Fruit fly (Drosophila melanogaster) whole organism, embryonic: ENCODE data around the gene CG14856.

Source experiments
- Atf-2 ChIP-seq: fragments of 200-800 bp; sonication (Bioruptor generic); optimal IDR thresholded peaks from 2 replicates; lab custom pipeline; 2016; ENCODE audit warnings: missing biosample characterization, missing genetic modification characterization
- Bgb ChIP-seq: fragments of 200-800 bp; sonication (Bioruptor generic); IDR thresholded peaks from 2 replicates; pipeline ENCODE4 v1.3.6; 2022; ENCODE audit warnings: missing biosample characterization, missing genetic modification characterization; ENCODE audit not compliant: partially characterized antibody
- CG10366 ChIP-seq: fragments of 200-800 bp; sonication (Bioruptor generic); IDR thresholded peaks from 2 replicates; pipeline ENCODE4 v1.3.6; 2022; ENCODE audit warnings: missing biosample characterization, missing genetic modification characterization
- CG10431 ChIP-seq: fragments of 200-800 bp; sonication (Bioruptor generic); optimal IDR thresholded peaks from 3 replicates; lab custom pipeline; 2018; ENCODE audit warnings: missing biosample characterization, mild to moderate bottlenecking, missing genetic modification characterization
- CG10565 ChIP-seq: fragments of 200-800 bp; sonication (Bioruptor generic); optimal IDR thresholded peaks from 3 replicates; lab custom pipeline; 2016; ENCODE audit warnings: missing biosample characterization, mild to moderate bottlenecking, missing genetic modification characterization
- CG12299 ChIP-seq: fragments of 200-800 bp; sonication (Bioruptor generic); optimal IDR thresholded peaks from 2 replicates; lab custom pipeline; 2018; ENCODE audit warnings: missing biosample characterization, mild to moderate bottlenecking, missing genetic modification characterization
- CG12659 ChIP-seq: fragments of 200-800 bp; sonication (Bioruptor generic); optimal IDR thresholded peaks from 3 replicates; lab custom pipeline; 2017; ENCODE audit warnings: mild to moderate bottlenecking, missing biosample characterization, missing genetic modification reagents, missing genetic modification characterization
- CG13624 ChIP-seq: fragments of 200-800 bp; sonication (Bioruptor generic); optimal IDR thresholded peaks from 2 replicates; lab custom pipeline; 2016; ENCODE audit warnings: missing biosample characterization, missing genetic modification characterization
- CG14441 ChIP-seq: fragments of 200-800 bp; sonication (Bioruptor generic); IDR thresholded peaks from 2 replicates; pipeline ENCODE4 v1.3.6; 2022; ENCODE audit warnings: missing biosample characterization, missing genetic modification characterization
- CG1602 ChIP-seq: fragments of 200-800 bp; sonication (Bioruptor generic); optimal IDR thresholded peaks from 3 replicates; lab custom pipeline; 2016; ENCODE audit warnings: missing biosample characterization, missing genetic modification characterization
- CG17612 ChIP-seq: fragments of 200-800 bp; sonication (Bioruptor generic); IDR thresholded peaks from 2 replicates; pipeline ENCODE4 v1.3.6; 2022; ENCODE audit warnings: missing biosample characterization, missing genetic modification characterization
- CG18262 ChIP-seq: fragments of 200-800 bp; optimal IDR thresholded peaks from 3 replicates; lab custom pipeline; 2019; ENCODE audit warnings: missing biosample characterization, mild to moderate bottlenecking, missing genetic modification characterization, moderate library complexity
- CG2129 ChIP-seq: fragments of 200-800 bp; sonication (Bioruptor generic); IDR thresholded peaks from 2 replicates; pipeline ENCODE4 v1.3.6; 2022; ENCODE audit warnings: missing biosample characterization, missing genetic modification characterization; ENCODE audit not compliant: partially characterized antibody
- CG2678 ChIP-seq: fragments of 200-800 bp; sonication (Bioruptor generic); optimal IDR thresholded peaks from 3 replicates; lab custom pipeline; 2019; ENCODE audit warnings: missing biosample characterization, mild to moderate bottlenecking, missing genetic modification characterization, moderate library complexity
- CG2875 ChIP-seq: fragments of 200-800 bp; sonication (Bioruptor generic); optimal IDR thresholded peaks from 2 replicates; lab custom pipeline; 2017; ENCODE audit warnings: missing biosample characterization, mild to moderate bottlenecking, missing genetic modification characterization, missing genetic modification reagents
- CG30403 ChIP-seq: fragments of 200-800 bp; sonication (Bioruptor generic); optimal IDR thresholded peaks from 3 replicates; lab custom pipeline; 2016; ENCODE audit warnings: missing biosample characterization, missing genetic modification characterization
- CG32532 ChIP-seq: fragments of 200-800 bp; sonication (Bioruptor generic); IDR thresholded peaks from 2 replicates; pipeline ENCODE4 v1.3.6; 2022; ENCODE audit warnings: missing biosample characterization, missing genetic modification characterization
- CG3838 ChIP-seq: fragments of 200-800 bp; sonication (Bioruptor generic); optimal IDR thresholded peaks from 3 replicates; lab custom pipeline; 2016; ENCODE audit warnings: missing biosample characterization, missing genetic modification characterization
- CG3995 ChIP-seq: fragments of 200-800 bp; sonication (Bioruptor generic); optimal IDR thresholded peaks from 3 replicates; lab custom pipeline; 2016; ENCODE audit warnings: missing biosample characterization, missing genetic modification characterization
- CG42726 ChIP-seq: fragments of 200-800 bp; sonication (Bioruptor generic); IDR thresholded peaks from 2 replicates; pipeline ENCODE4 v1.3.6; 2022; ENCODE audit warnings: missing biosample characterization, missing genetic modification characterization; ENCODE audit not compliant: partially characterized antibody
- CG4328 ChIP-seq: fragments of 200-800 bp; sonication (Bioruptor generic); optimal IDR thresholded peaks from 3 replicates; lab custom pipeline; 2017; ENCODE audit warnings: missing biosample characterization, missing genetic modification reagents, missing genetic modification characterization
- CG6683 ChIP-seq: fragments of 200-800 bp; sonication (Bioruptor generic); optimal IDR thresholded peaks from 2 replicates; lab custom pipeline; 2017; ENCODE audit warnings: missing biosample characterization, mild to moderate bottlenecking, missing genetic modification characterization, missing genetic modification reagents
- CG8089 ChIP-seq: fragments of 200-800 bp; sonication (Bioruptor generic); optimal IDR thresholded peaks from 3 replicates; lab custom pipeline; 2016; ENCODE audit warnings: missing biosample characterization, missing genetic modification characterization
- CG8290 ChIP-seq, 3 experiments: fragments of 200-800 bp; sonication (Bioruptor generic); optimal IDR thresholded peaks; 2 replicates each; lab custom pipeline; 2016 to 2019; ENCODE audit warnings: missing biosample characterization in 3 of 3, missing genetic modification characterization in 3 of 3, mild to moderate bottlenecking in 2 of 3, moderate library complexity in 1 of 3
- Deaf1 ChIP-seq: fragments of 200-800 bp; optimal IDR thresholded peaks from 3 replicates; lab custom pipeline; 2019; ENCODE audit warnings: missing biosample characterization, mild to moderate bottlenecking, missing genetic modification characterization, moderate library complexity
- ERR ChIP-seq: fragments of 200-800 bp; sonication (Bioruptor generic); optimal IDR thresholded peaks from 2 replicates; lab custom pipeline; 2016; ENCODE audit warnings: missing biosample characterization, missing genetic modification characterization
- Ets65A ChIP-seq: fragments of 200-800 bp; sonication (Bioruptor generic); peaks from one replicate; lab custom pipeline; 2016; ENCODE audit warnings: missing biosample characterization, missing genetic modification characterization
- Hmx ChIP-seq: fragments of 200-800 bp; sonication (Bioruptor generic); optimal IDR thresholded peaks from 2 replicates; lab custom pipeline; 2016; ENCODE audit warnings: missing biosample characterization, missing genetic modification characterization
- MBD-R2 ChIP-seq: fragments of 200-800 bp; sonication (Bioruptor generic); IDR thresholded peaks from 2 replicates; pipeline ENCODE4 v1.3.6; 2022; ENCODE audit warnings: missing biosample characterization, missing genetic modification characterization
- Med ChIP-seq: fragments of 200-800 bp; sonication (Bioruptor generic); peaks from one replicate; lab custom pipeline; 2016; ENCODE audit warnings: missing biosample characterization, missing genetic modification characterization, mild to moderate bottlenecking, inconsistent platforms, moderate library complexity
- Oli ChIP-seq: fragments of 200-800 bp; sonication (Bioruptor generic); optimal IDR thresholded peaks from 2 replicates; lab custom pipeline; 2018; ENCODE audit warnings: missing biosample characterization, mild to moderate bottlenecking, missing genetic modification characterization, moderate library complexity
- Optix ChIP-seq: fragments of 200-800 bp; sonication (Bioruptor generic); IDR thresholded peaks from 3 replicates; pipeline ENCODE4 v1.3.6; 2022; ENCODE audit warnings: missing biosample characterization, missing genetic modification characterization
- amos ChIP-seq: fragments of 200-800 bp; sonication (Bioruptor generic); IDR thresholded peaks from 2 replicates; pipeline ENCODE4 v1.3.6; 2022; ENCODE audit warnings: missing biosample characterization, missing genetic modification characterization; ENCODE audit not compliant: partially characterized antibody
- chif ChIP-seq, 2 experiments: fragments of 200-800 bp; sonication (Bioruptor generic); optimal IDR thresholded peaks; 3 replicates each; lab custom pipeline; 2016; ENCODE audit warnings: missing biosample characterization in 2 of 2, missing genetic modification characterization in 2 of 2
- chinmo ChIP-seq: fragments of 200-800 bp; sonication (Bioruptor generic); IDR thresholded peaks from 4 replicates; pipeline ENCODE4 v1.3.6; 2022; ENCODE audit warnings: missing biosample characterization, missing genetic modification characterization; ENCODE audit not compliant: partially characterized antibody
- cwo ChIP-seq: fragments of 200-800 bp; sonication (Bioruptor generic); optimal IDR thresholded peaks from 3 replicates; lab custom pipeline; 2017; ENCODE audit warnings: missing biosample characterization, missing genetic modification characterization, mild to moderate bottlenecking, moderate library complexity, missing genetic modification reagents
- esg ChIP-seq: fragments of 200-800 bp; sonication (Bioruptor generic); conservative IDR thresholded peaks from 2 replicates; pipeline ENCODE4 v1.3.6; 2022; ENCODE audit warnings: missing biosample characterization, missing genetic modification characterization
- ewg ChIP-seq: fragments of 200-800 bp; sonication (Bioruptor generic); optimal IDR thresholded peaks from 3 replicates; lab custom pipeline; 2017; ENCODE audit warnings: mild to moderate bottlenecking, missing biosample characterization, missing genetic modification reagents, missing genetic modification characterization
- gem ChIP-seq: fragments of 200-800 bp; sonication (Bioruptor generic); optimal IDR thresholded peaks from 2 replicates; lab custom pipeline; 2019; ENCODE audit warnings: missing biosample characterization, mild to moderate bottlenecking, missing genetic modification characterization, moderate library complexity
- insv ChIP-seq, 2 experiments: fragments of 200-800 bp; sonication (Bioruptor generic); optimal IDR thresholded peaks; 3 replicates each; lab custom pipeline; 2016 to 2018; ENCODE audit warnings: missing biosample characterization in 2 of 2, missing genetic modification characterization in 2 of 2
- lab ChIP-seq: fragments of 200-800 bp; sonication (Bioruptor generic); optimal IDR thresholded peaks from 3 replicates; lab custom pipeline; 2017; ENCODE audit warnings: missing biosample characterization, missing genetic modification characterization, mild to moderate bottlenecking, moderate library complexity, missing genetic modification reagents
- lbe ChIP-seq: fragments of 200-800 bp; sonication (Bioruptor generic); optimal IDR thresholded peaks from 2 replicates; lab custom pipeline; 2016; ENCODE audit warnings: missing biosample characterization, mild to moderate bottlenecking, missing genetic modification characterization
- prd ChIP-seq, 3 experiments: fragments of >200 bp in 2 of 3; fragments of 200-800 bp in 1 of 3; sonication (Bioruptor generic) in 1 of 3; optimal IDR thresholded peaks in 2 of 3; IDR thresholded peaks in 1 of 3; 2 replicates in 2 of 3; 3 replicates in 1 of 3; pipeline versions ENCODE4 v1.3.6 to Lab custom; 2017 to 2022; ENCODE audit warnings: missing biosample characterization in 1 of 3, missing genetic modification characterization in 1 of 3
- pum ChIP-seq: fragments of 200-800 bp; sonication (Bioruptor generic); optimal IDR thresholded peaks from 2 replicates; lab custom pipeline; 2016; ENCODE audit warnings: missing biosample characterization, missing genetic modification characterization
- sens ChIP-seq: fragments of 200-800 bp; sonication (Bioruptor generic); peaks from one replicate; lab custom pipeline; 2016; ENCODE audit warnings: missing biosample characterization, missing genetic modification characterization
- stwl ChIP-seq: fragments of 200-800 bp; sonication (Bioruptor generic); optimal IDR thresholded peaks from 3 replicates; lab custom pipeline; 2018; ENCODE audit warnings: missing biosample characterization, mild to moderate bottlenecking, missing genetic modification characterization, moderate library complexity
- wek ChIP-seq: fragments of 200-800 bp; sonication (Bioruptor generic); optimal IDR thresholded peaks from 3 replicates; lab custom pipeline; 2018; ENCODE audit warnings: missing biosample characterization, mild to moderate bottlenecking, missing genetic modification characterization, moderate library complexity

CG14856 gene

DNA sequence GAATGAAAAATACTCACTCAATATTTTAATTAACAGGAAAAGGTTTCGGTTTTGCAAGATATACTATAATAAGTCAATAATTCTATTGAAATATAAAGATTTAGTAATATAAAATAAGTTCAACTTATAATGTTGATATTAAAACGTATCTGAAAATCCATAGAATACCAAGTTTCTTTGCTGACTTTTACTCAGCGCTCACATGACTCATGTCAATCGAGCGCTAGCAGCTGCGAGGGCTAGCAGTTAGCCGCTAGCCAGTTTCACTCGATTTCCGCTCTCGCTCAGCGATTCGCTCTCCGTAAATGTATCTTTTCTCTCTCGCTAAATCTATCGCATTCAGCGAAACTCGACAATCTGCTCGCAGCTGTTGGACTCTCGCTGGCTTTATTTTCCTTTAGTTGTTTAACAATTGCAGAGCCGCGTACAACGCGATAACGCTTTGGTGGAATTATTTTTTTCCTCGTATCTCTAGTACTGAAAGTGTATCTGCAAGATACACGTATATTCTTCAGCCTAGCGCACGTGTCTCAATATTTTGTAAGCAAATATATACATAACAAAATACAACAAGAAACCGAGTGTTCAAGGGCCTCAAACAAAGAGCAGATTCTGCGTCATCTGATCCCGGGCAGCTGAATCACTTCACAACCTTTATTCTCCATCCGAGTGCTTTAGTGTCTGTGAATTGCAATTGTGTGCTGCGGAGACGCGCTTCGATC is 49.5 kb upstream of the CG14856 start (continued):
- TF ChIP-seq CG10565: no peak
- peak; percentile 48 for TF ChIP-seq stwl (tag; lab: Kevin White, UChicago)
- TF ChIP-seq CG12299 (tag; lab: Kevin White, UChicago): peak; percentile 89
- peak; percentile 91 for TF ChIP-seq lab (GFP tag; lab: Kevin White, UChicago)
- TF ChIP-seq CG6683: peak; percentile 68
- peak; percentile 70; the same call in 1 of the 2 replicates for TF ChIP-seq CG42726
- peak; percentile 57 for TF ChIP-seq ERR (GFP tag; lab: Kevin White, UChicago)
- peak; percentile 66 for TF ChIP-seq CG8089
- peak; percentile 48 for TF ChIP-seq CG13624
- TF ChIP-seq Ets65A: no peak
- no peak for TF ChIP-seq CG8290 (GFP tag; optimal IDR thresholded peaks at IDR 0.05; lab: Kevin White, UChicago)
- peak; percentile 58 to 91 for TF ChIP-seq CG8290 (tag; optimal IDR thresholded peaks at IDR 0.05; lab: Kevin White, UChicago)
- TF ChIP-seq MBD-R2 (GFP tag; lab: Robert Waterston, UW): no peak; the same call in 1 of the 2 replicates
- peak; percentile 88 for TF ChIP-seq wek (GFP tag; lab: Kevin White, UChicago)
- TF ChIP-seq CG18262: peak; percentile 65
- peak; percentile 81 for TF ChIP-seq CG2678 (tag; lab: Kevin White, UChicago)
- TF ChIP-seq CG17612: no peak; the same call in 1 of the 2 replicates
- no peak for TF ChIP-seq CG3995 (GFP tag; lab: Kevin White, UChicago)
- TF ChIP-seq Optix: 0 out of 3 replicates have a peak, but pooled peaks have one; percentile 9
- peak; percentile 4 for TF ChIP-seq pum
- TF ChIP-seq CG3838 (GFP tag; lab: Kevin White, UChicago): no peak
- TF ChIP-seq esg (GFP tag; lab: Robert Waterston, UW): no peak
- peak; percentile 69 for TF ChIP-seq gem (tag; lab: Kevin White, UChicago)
- peak; percentile 96 for TF ChIP-seq sens (GFP tag; lab: Kevin White, UChicago)
- peak in 1 of 2 experiments; percentile 32 for TF ChIP-seq chif (GFP tag; optimal IDR thresholded peaks at IDR 0.05; lab: Kevin White, UChicago)
- peak; percentile 67 for TF ChIP-seq Deaf1 (tag; lab: Kevin White, UChicago)
- TF ChIP-seq ewg: peak; percentile 44
- no peak for TF ChIP-seq CG2129
- TF ChIP-seq prd (optimal IDR thresholded peaks at IDR 0.05; lab: Kevin White, UChicago): no peak
- TF ChIP-seq prd (GFP tag; IDR thresholded peaks at IDR 0.05; lab: Robert Waterston, UW): no peak
- peak; percentile 55 for TF ChIP-seq CG32532 (GFP tag; lab: Robert Waterston, UW)
- TF ChIP-seq CG1602 (GFP tag; lab: Kevin White, UChicago): peak; percentile 14
- peak; percentile 13 for TF ChIP-seq lbe (GFP tag; lab: Kevin White, UChicago)
- TF ChIP-seq CG30403 (GFP tag; lab: Kevin White, UChicago): peak; percentile 2
- peak; percentile 80 for TF ChIP-seq CG12659 (GFP tag; lab: Kevin White, UChicago)
- TF ChIP-seq CG4328 (GFP tag; lab: Kevin White, UChicago): peak; percentile 77
- TF ChIP-seq Hmx: no peak
- no peak for TF ChIP-seq CG10366
- TF ChIP-seq CG10431 (GFP tag; lab: Kevin White, UChicago): peak; percentile 37
- TF ChIP-seq Atf-2 (GFP tag; lab: Kevin White, UChicago): peak; percentile 49
- peak; percentile 91 for TF ChIP-seq cwo (GFP tag; lab: Kevin White, UChicago)
- TF ChIP-seq CG2875 (GFP tag; lab: Kevin White, UChicago): peak; percentile 78
- TF ChIP-seq CG14441 (GFP tag; lab: Robert Waterston, UW): no peak
- TF ChIP-seq insv (GFP tag; optimal IDR thresholded peaks at IDR 0.05; lab: Kevin White, UChicago): peak in 1 of 2 experiments; percentile 57
- TF ChIP-seq Med: peak; percentile 95
- peak; percentile 59; the same call in 1 of the 2 replicates for TF ChIP-seq amos (GFP tag; lab: Robert Waterston, UW)
- peak; percentile 26 for TF ChIP-seq Oli (tag; lab: Kevin White, UChicago)
- peak; percentile 92; the same call in 3 of the 4 replicates for TF ChIP-seq chinmo (GFP tag; lab: Robert Waterston, UW)
- TF ChIP-seq Bgb (GFP tag; lab: Robert Waterston, UW): peak; percentile 71
